Worm (Caenorhabditis elegans): ENCODE data around the gene C43F9.11.

C43F9.11 gene

DNA sequence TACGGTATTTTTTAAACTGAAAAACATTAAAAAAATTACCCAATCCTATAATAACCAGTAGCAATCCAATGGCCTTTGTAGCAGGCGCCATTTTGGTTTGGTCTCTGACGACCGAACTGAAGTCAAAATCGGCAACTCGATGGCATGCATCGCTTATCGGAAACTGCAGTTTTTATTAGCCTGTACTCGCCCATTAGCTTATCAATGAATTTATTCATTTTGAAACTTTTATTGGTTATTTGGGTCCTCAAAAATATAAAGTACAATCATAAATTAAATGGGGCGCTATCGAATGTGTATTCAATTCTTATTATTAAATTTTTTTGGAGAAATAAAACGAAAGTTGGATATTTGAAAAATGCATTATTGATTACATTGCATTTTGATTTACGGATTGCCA is 32.1 kb downstream of the C43F9.11 start, which contains the start of gene R09H10.5:
Gene R09H10.5, minus strand, starts transcription at position 106 of the 400 bp plus-strand sequence.
- TF ChIP-seq grh-1 (GFP tag; IDR thresholded peaks at IDR 0.05) (no peak), lin-13 (GFP tag; optimal IDR thresholded peaks at IDR 0.05) (no peak), ama-1 (optimal IDR thresholded peaks at IDR 0.05) (no peak), elt-2 (tag; optimal IDR thresholded peaks at IDR 0.05) (peak; percentile 60), dsc-1 (tag; optimal IDR thresholded peaks at IDR 0.05) (no peak), ceh-8 (GFP tag; optimal IDR thresholded peaks at IDR 0.05) (no peak), snu-23 (GFP tag; optimal IDR thresholded peaks at IDR 0.05) (no peak), ceh-63 (GFP tag; optimal IDR thresholded peaks at IDR 0.05) (no peak), tlp-1 (tag; optimal IDR thresholded peaks at IDR 0.05) (peak; percentile 58), nhr-71 (tag; optimal IDR thresholded peaks at IDR 0.05) (no peak), tbx-2 (tag; optimal IDR thresholded peaks at IDR 0.05) (no peak), mef-2 (tag; optimal IDR thresholded peaks at IDR 0.05) (no peak)

DNA sequence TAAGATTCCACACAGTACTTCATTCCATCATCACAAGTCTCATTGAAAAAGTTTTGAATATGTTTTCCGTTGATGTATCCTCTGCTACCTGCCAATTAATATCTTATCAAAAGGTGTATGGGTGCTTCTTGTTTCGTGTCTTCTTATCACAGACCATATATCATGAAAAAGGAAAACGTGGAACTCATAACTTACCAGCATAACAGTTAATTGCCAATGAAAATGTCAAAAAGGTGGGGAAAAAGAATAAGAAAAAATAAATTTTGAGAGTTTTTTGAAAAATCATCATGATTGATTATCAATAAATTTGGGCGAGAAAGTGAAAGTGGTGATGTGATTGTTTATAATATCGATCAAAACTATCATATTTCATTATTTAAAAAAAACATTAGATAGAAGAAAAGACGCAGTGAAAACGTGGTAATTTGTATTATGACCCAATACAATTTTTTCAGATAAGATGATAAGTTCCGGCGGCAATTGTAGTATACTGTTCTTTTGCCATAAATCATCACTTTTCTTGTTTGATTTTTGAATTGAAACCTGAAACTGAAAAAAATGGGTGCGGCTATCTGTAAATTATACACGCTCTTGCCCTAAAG is 34.4 kb downstream of the C43F9.11 start, which contains the start of gene F56C4.4:
Gene F56C4.4, minus strand, starts transcription at position 315 of the 602 bp plus-strand sequence.
- TF ChIP-seq blmp-1 (tag; optimal IDR thresholded peaks at IDR 0.05) = peak; percentile 31
- TF ChIP-seq alr-1 (tag; optimal IDR thresholded peaks at IDR 0.05; ENCODE audit: borderline replicate concordance) = no peak
- TF ChIP-seq lin-14 (GFP tag; optimal IDR thresholded peaks at IDR 0.05) = peak; percentile 2
- no peak for TF ChIP-seq efl-1 (optimal IDR thresholded peaks at IDR 0.05)
- no peak for TF ChIP-seq efl-1 (GFP tag; optimal IDR thresholded peaks at IDR 0.05 in 1 of 2)
- TF ChIP-seq nhr-85 (tag) = no peak
- TF ChIP-seq snpc-4 (tag; optimal IDR thresholded peaks at IDR 0.05) = no peak
- TF ChIP-seq dsc-1 (tag; optimal IDR thresholded peaks at IDR 0.05) = no peak
- no peak for TF ChIP-seq ama-1 (optimal IDR thresholded peaks at IDR 0.05)
- no peak for TF ChIP-seq fkh-8 (tag; optimal IDR thresholded peaks at IDR 0.05)
- TF ChIP-seq unc-130 (tag; optimal IDR thresholded peaks at IDR 0.05) = no peak
- TF ChIP-seq mab-9 (GFP tag; IDR thresholded peaks at IDR 0.05) = no peak
- no peak for TF ChIP-seq elt-3 (tag; optimal IDR thresholded peaks at IDR 0.05)
- no peak for TF ChIP-seq pqm-1 (tag; optimal IDR thresholded peaks at IDR 0.05)
- peak; percentile 63 for TF ChIP-seq elt-2 (tag; optimal IDR thresholded peaks at IDR 0.05)
- TF ChIP-seq nhr-71 (tag; optimal IDR thresholded peaks at IDR 0.05) = no peak
- no peak for TF ChIP-seq nhr-20 (tag; optimal IDR thresholded peaks at IDR 0.05)
- TF ChIP-seq nhr-47 (tag; optimal IDR thresholded peaks at IDR 0.05) = no peak
- no peak for TF ChIP-seq nhr-12 (tag; optimal IDR thresholded peaks at IDR 0.05)
- no peak for TF ChIP-seq nhr-11 (tag; optimal IDR thresholded peaks at IDR 0.05)
- no peak for TF ChIP-seq pag-3 (tag; optimal IDR thresholded peaks at IDR 0.05; ENCODE audit: borderline replicate concordance, insufficient read depth)
- TF ChIP-seq grh-1 (GFP tag; IDR thresholded peaks at IDR 0.05) = no peak
- no peak for TF ChIP-seq zag-1 (tag; optimal IDR thresholded peaks at IDR 0.05)
- no peak for TF ChIP-seq unc-98 (GFP tag; IDR thresholded peaks at IDR 0.05)
- TF ChIP-seq fkh-4 (tag; optimal IDR thresholded peaks at IDR 0.05; ENCODE audit: borderline replicate concordance) = no peak
- no peak for TF ChIP-seq unc-86 (tag; optimal IDR thresholded peaks at IDR 0.05)
- TF ChIP-seq jun-1 (tag; optimal IDR thresholded peaks at IDR 0.05) = no peak

DNA sequence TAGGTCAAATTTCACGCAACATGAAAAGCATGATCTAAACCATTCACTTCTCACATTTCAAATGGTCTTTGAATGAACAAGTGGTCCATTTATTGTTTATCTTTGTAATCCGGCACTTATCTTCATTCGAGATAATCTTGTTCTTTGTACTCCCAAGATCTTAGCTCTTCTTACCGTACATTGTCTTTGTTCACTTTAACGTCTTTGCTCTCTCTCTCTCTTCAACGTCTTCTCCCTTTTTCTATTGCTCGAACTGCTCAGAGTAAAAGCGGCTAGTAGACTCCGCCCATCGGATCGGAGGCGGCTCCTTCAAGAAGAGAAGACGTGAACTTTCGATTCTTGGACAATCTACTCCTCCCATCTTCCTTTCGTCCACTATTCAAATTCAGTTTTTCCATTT is 40.0 kb downstream of the C43F9.11 start, which contains the start of gene F56C4.1:
Gene F56C4.1, plus strand, starts transcription at position 301 of the 400 bp plus-strand sequence.
- TF ChIP-seq elt-2 (tag; optimal IDR thresholded peaks at IDR 0.05) (no peak), ceh-82 (tag; optimal IDR thresholded peaks at IDR 0.05) (no peak), nhr-12 (tag; optimal IDR thresholded peaks at IDR 0.05) (no peak), dpl-1 (GFP tag; optimal IDR thresholded peaks at IDR 0.05) (no peak), pax-3 (tag; optimal IDR thresholded peaks at IDR 0.05) (no peak), nhr-11 (tag; optimal IDR thresholded peaks at IDR 0.05) (no peak), blmp-1 (tag; optimal IDR thresholded peaks at IDR 0.05) (no peak), lin-39 (tag; optimal IDR thresholded peaks at IDR 0.05) (no peak), hpl-2 (GFP tag; optimal IDR thresholded peaks at IDR 0.05) (no peak), pag-3 (tag; optimal IDR thresholded peaks at IDR 0.05; ENCODE audit: borderline replicate concordance, insufficient read depth) (no peak), efl-1 (optimal IDR thresholded peaks at IDR 0.05) (no peak), efl-1 (GFP tag; optimal IDR thresholded peaks at IDR 0.05 in 1 of 2) (no peak), swsn-7 (tag; optimal IDR thresholded peaks at IDR 0.05) (no peak), jun-1 (tag; optimal IDR thresholded peaks at IDR 0.05) (no peak), irx-1 (tag; optimal IDR thresholded peaks at IDR 0.05) (no peak), efl-3 (GFP tag; optimal IDR thresholded peaks at IDR 0.05) (no peak), ceh-88 (GFP tag; IDR thresholded peaks at IDR 0.05) (no peak), ztf-11 (tag; optimal IDR thresholded peaks at IDR 0.05) (no peak), zag-1 (tag; optimal IDR thresholded peaks at IDR 0.05) (no peak), unc-62 (GFP tag; optimal IDR thresholded peaks at IDR 0.05) (no peak), isw-1 (GFP tag; IDR thresholded peaks at IDR 0.05) (no peak)

All from whole organism, L1 larva.